Fruit fly (Drosophila melanogaster) whole organism, pupa: ENCODE measurements around the gene Best1.

Source experiments
- CG14655 ChIP-seq: fragments of 200-800 bp; sonication (Bioruptor generic); optimal IDR thresholded peaks from 3 replicates; lab custom pipeline; 2017; ENCODE audit warnings: mild to moderate bottlenecking, missing biosample characterization, missing genetic modification reagents, missing genetic modification characterization
- CG34367 ChIP-seq: fragments of 200-800 bp; sonication (Bioruptor generic); optimal IDR thresholded peaks from 2 replicates; lab custom pipeline; 2018; ENCODE audit warnings: missing biosample characterization, mild to moderate bottlenecking, missing genetic modification characterization
- CG4496 ChIP-seq: fragments of 200-800 bp; sonication (Bioruptor generic); IDR thresholded peaks from 3 replicates; pipeline ENCODE4 v1.3.6; 2022; ENCODE audit warnings: missing biosample characterization, missing genetic modification characterization
- D1 ChIP-seq: fragments of 200-800 bp; sonication (Bioruptor generic); optimal IDR thresholded peaks from 2 replicates; lab custom pipeline; 2018; ENCODE audit warnings: missing biosample characterization, mild to moderate bottlenecking, missing genetic modification characterization, moderate library complexity

dm6 chr3R:10170356-10170876, at the start of gene Best1:
- TF ChIP-seq CG4496 (GFP tag; lab: Robert Waterston, UW) (peak; percentile 95), CG14655 (GFP tag; lab: Kevin White, UChicago) (peak; percentile 90), CG34367 (tag; lab: Kevin White, UChicago) (peak; percentile 81), D1 (tag; lab: Kevin White, UChicago) (peak; percentile 94)
